Worm (Caenorhabditis elegans): ENCODE data around the gene M28.10.

- TF ChIP-seq ref-1 (GFP tag; conservative IDR thresholded peaks at IDR 0.05) (no peak), T22C8.4 (GFP tag; IDR thresholded peaks at IDR 0.05) (no peak), ztf-29 (GFP tag; IDR thresholded peaks at IDR 0.05) (no peak), ztf-23 (GFP tag; IDR thresholded peaks at IDR 0.05) (no peak), flt-1 (GFP tag; IDR thresholded peaks at IDR 0.05) (no peak), tab-1 (GFP tag; IDR thresholded peaks at IDR 0.05) (no peak), klf-2 (GFP tag; conservative IDR thresholded peaks at IDR 0.05) (no peak)
These were observed 47.4 kb downstream of the M28.10 start, which contains the start of gene lgc-57 for ce11 chrII:10694713-10695112.
